Worm (Caenorhabditis elegans): ENCODE measurements around the gene acr-20.

ce11 chrII:14393766-14394165 lies 16.1 kb upstream of the acr-20 start:
- no peak for TF ChIP-seq pat-9 (tag; optimal IDR thresholded peaks at IDR 0.05)
- TF ChIP-seq tbx-2 (tag; optimal IDR thresholded peaks at IDR 0.05), result no peak
- no peak for TF ChIP-seq nfya-1 (tag; optimal IDR thresholded peaks at IDR 0.05)
